Fruit fly (Drosophila melanogaster) whole organism, embryonic: Measurements from ENCODE around the gene CG7912.

ENCODE experiments used
- Adf1 ChIP-seq: fragments of 200-800 bp; sonication (Bioruptor generic); IDR thresholded peaks from 2 replicates; pipeline ENCODE4 v1.3.6; 2022; ENCODE audit warnings: missing biosample characterization, missing genetic modification characterization
- Atf6 ChIP-seq: fragments of 200-800 bp; sonication (Bioruptor generic); IDR thresholded peaks from 2 replicates; pipeline ENCODE4 v1.3.6; 2022; ENCODE audit warnings: missing biosample characterization, missing genetic modification characterization
- BEAF-32 ChIP-seq: fragments of 200-800 bp; sonication (Bioruptor generic); optimal IDR thresholded peaks from 3 replicates; lab custom pipeline; 2017; ENCODE audit warnings: missing biosample characterization, missing genetic modification characterization, mild to moderate bottlenecking, moderate library complexity, missing genetic modification reagents
- BtbVII ChIP-seq: fragments of 200-800 bp; sonication (Bioruptor generic); optimal IDR thresholded peaks from 3 replicates; lab custom pipeline; 2017; ENCODE audit warnings: missing biosample characterization, mild to moderate bottlenecking, missing genetic modification characterization
- C15 ChIP-seq: fragments of 200-800 bp; sonication (Bioruptor generic); IDR thresholded peaks from 3 replicates; pipeline ENCODE4 v1.3.6; 2022; ENCODE audit warnings: missing biosample characterization, missing genetic modification characterization
- CG10462 ChIP-seq: fragments of 200-800 bp; sonication (Bioruptor generic); optimal IDR thresholded peaks from 2 replicates; lab custom pipeline; 2016; ENCODE audit warnings: missing biosample characterization, missing genetic modification characterization
- CG11696 ChIP-seq: fragments of 200-800 bp; sonication (Bioruptor generic); IDR thresholded peaks from 2 replicates; pipeline ENCODE4 v1.3.6; 2022; ENCODE audit warnings: missing biosample characterization, missing genetic modification characterization
- CG12299 ChIP-seq: fragments of 200-800 bp; sonication (Bioruptor generic); optimal IDR thresholded peaks from 2 replicates; lab custom pipeline; 2018; ENCODE audit warnings: missing biosample characterization, mild to moderate bottlenecking, missing genetic modification characterization
- CG12659 ChIP-seq: fragments of 200-800 bp; sonication (Bioruptor generic); optimal IDR thresholded peaks from 3 replicates; lab custom pipeline; 2017; ENCODE audit warnings: mild to moderate bottlenecking, missing biosample characterization, missing genetic modification reagents, missing genetic modification characterization
- CG13296 ChIP-seq: fragments of 200-800 bp; sonication (Bioruptor generic); optimal IDR thresholded peaks from 3 replicates; lab custom pipeline; 2018; ENCODE audit warnings: missing biosample characterization, mild to moderate bottlenecking, missing genetic modification characterization
- CG1603 ChIP-seq: fragments of 200-800 bp; sonication (Bioruptor generic); optimal IDR thresholded peaks from 2 replicates; lab custom pipeline; 2019; ENCODE audit warnings: missing biosample characterization, mild to moderate bottlenecking, missing genetic modification characterization, moderate library complexity
- CG17328 ChIP-seq: fragments of 200-800 bp; sonication (Bioruptor generic); IDR thresholded peaks from 2 replicates; pipeline ENCODE4 v1.3.6; 2022; ENCODE audit warnings: missing biosample characterization, missing genetic modification characterization
- CG17361 ChIP-seq: fragments of 200-800 bp; sonication (Bioruptor generic); IDR thresholded peaks from 3 replicates; pipeline ENCODE4 v1.3.6; 2022; ENCODE audit warnings: missing biosample characterization, missing genetic modification characterization
- CG17802 ChIP-seq: fragments of 200-800 bp; sonication (Bioruptor generic); optimal IDR thresholded peaks from 2 replicates; lab custom pipeline; 2018; ENCODE audit warnings: missing biosample characterization, mild to moderate bottlenecking, missing genetic modification characterization, moderate library complexity
- CG18262 ChIP-seq: fragments of 200-800 bp; optimal IDR thresholded peaks from 3 replicates; lab custom pipeline; 2019; ENCODE audit warnings: missing biosample characterization, mild to moderate bottlenecking, missing genetic modification characterization, moderate library complexity
- CG2116 ChIP-seq: fragments of 200-800 bp; sonication (Bioruptor generic); optimal IDR thresholded peaks from 3 replicates; lab custom pipeline; 2018; ENCODE audit warnings: missing biosample characterization, mild to moderate bottlenecking, missing genetic modification characterization
- CG31441 ChIP-seq: fragments of 200-800 bp; sonication (Bioruptor generic); IDR thresholded peaks from 2 replicates; pipeline ENCODE4 v1.3.6; 2022; ENCODE audit warnings: missing biosample characterization, missing genetic modification characterization
- CG32767 ChIP-seq: fragments of 200-800 bp; sonication (Bioruptor generic); IDR thresholded peaks from 2 replicates; pipeline ENCODE4 v1.3.6; 2022; ENCODE audit warnings: missing biosample characterization, missing genetic modification characterization
- CG3838 ChIP-seq: fragments of 200-800 bp; sonication (Bioruptor generic); optimal IDR thresholded peaks from 3 replicates; lab custom pipeline; 2016; ENCODE audit warnings: missing biosample characterization, missing genetic modification characterization
- CG42726 ChIP-seq: fragments of 200-800 bp; sonication (Bioruptor generic); IDR thresholded peaks from 2 replicates; pipeline ENCODE4 v1.3.6; 2022; ENCODE audit warnings: missing biosample characterization, missing genetic modification characterization; ENCODE audit not compliant: partially characterized antibody
- CG8359 ChIP-seq: fragments of 200-800 bp; sonication (Bioruptor generic); optimal IDR thresholded peaks from 2 replicates; lab custom pipeline; 2017; ENCODE audit warnings: missing biosample characterization, mild to moderate bottlenecking, missing genetic modification characterization, borderline replicate concordance
- CG8944 ChIP-seq: fragments of 200-800 bp; sonication (Bioruptor generic); optimal IDR thresholded peaks from 3 replicates; lab custom pipeline; 2016; ENCODE audit warnings: missing biosample characterization, missing genetic modification characterization
- CG9609 ChIP-seq: fragments of 200-800 bp; sonication (Bioruptor generic); optimal IDR thresholded peaks from 3 replicates; lab custom pipeline; 2016; ENCODE audit warnings: missing biosample characterization, missing genetic modification characterization
- CG9797 ChIP-seq: fragments of 200-800 bp; sonication (Bioruptor generic); optimal IDR thresholded peaks from 3 replicates; lab custom pipeline; 2018; ENCODE audit warnings: missing biosample characterization, mild to moderate bottlenecking, missing genetic modification characterization
- Camta ChIP-seq: fragments of 200-800 bp; sonication (Bioruptor generic); optimal IDR thresholded peaks from 2 replicates; lab custom pipeline; 2016; ENCODE audit warnings: missing biosample characterization, missing genetic modification characterization
- ERR ChIP-seq: fragments of 200-800 bp; sonication (Bioruptor generic); optimal IDR thresholded peaks from 2 replicates; lab custom pipeline; 2016; ENCODE audit warnings: missing biosample characterization, missing genetic modification characterization
- Eip74EF ChIP-seq, 2 experiments: fragments of 200-800 bp in 1 of 2; fragments of >200 bp in 1 of 2; sonication (Bioruptor generic) in 1 of 2; optimal IDR thresholded peaks; 2 replicates each; lab custom pipeline; 2017 to 2019; ENCODE audit warnings: missing biosample characterization in 2 of 2, missing genetic modification characterization in 2 of 2, mild to moderate bottlenecking in 1 of 2, moderate library complexity in 1 of 2
- Ets65A ChIP-seq: fragments of 200-800 bp; sonication (Bioruptor generic); peaks from one replicate; lab custom pipeline; 2016; ENCODE audit warnings: missing biosample characterization, missing genetic modification characterization
- GATAe ChIP-seq: fragments of 200-800 bp; sonication (Bioruptor generic); conservative IDR thresholded peaks from 2 replicates; pipeline ENCODE4 v1.3.6; 2022; ENCODE audit warnings: missing biosample characterization, missing genetic modification characterization
- Hmx ChIP-seq: fragments of 200-800 bp; sonication (Bioruptor generic); optimal IDR thresholded peaks from 2 replicates; lab custom pipeline; 2016; ENCODE audit warnings: missing biosample characterization, missing genetic modification characterization
- Hr51 ChIP-seq, 2 experiments: fragments of 200-800 bp; sonication (Bioruptor generic); optimal IDR thresholded peaks; 2 replicates in 1 of 2; 3 replicates in 1 of 2; lab custom pipeline; 2016 to 2018; ENCODE audit warnings: missing biosample characterization in 2 of 2, missing genetic modification characterization in 2 of 2, mild to moderate bottlenecking in 1 of 2, moderate library complexity in 1 of 2
- Hsf ChIP-seq: fragments of 200-800 bp; sonication (Bioruptor generic); optimal IDR thresholded peaks from 3 replicates; lab custom pipeline; 2016; ENCODE audit warnings: missing biosample characterization, missing genetic modification characterization
- Myb ChIP-seq: fragments of 200-800 bp; sonication (Bioruptor generic); optimal IDR thresholded peaks from 2 replicates; lab custom pipeline; 2016; ENCODE audit warnings: missing biosample characterization, missing genetic modification characterization
- NFAT ChIP-seq: fragments of 200-800 bp; sonication (Bioruptor generic); IDR thresholded peaks from 2 replicates; pipeline ENCODE4 v1.3.6; 2022; ENCODE audit warnings: missing biosample characterization, missing genetic modification characterization
- PHDP ChIP-seq: fragments of 200-800 bp; sonication (Bioruptor generic); optimal IDR thresholded peaks from 3 replicates; lab custom pipeline; 2018; ENCODE audit warnings: missing biosample characterization, mild to moderate bottlenecking, missing genetic modification characterization, moderate library complexity
- Taf1 ChIP-seq: fragments of 200-800 bp; sonication (Bioruptor generic); IDR thresholded peaks from 2 replicates; pipeline ENCODE4 v1.3.6; 2022; ENCODE audit warnings: missing biosample characterization, missing genetic modification characterization
- ab ChIP-seq: fragments of 200-800 bp; sonication (Bioruptor generic); optimal IDR thresholded peaks from 2 replicates; lab custom pipeline; 2016; ENCODE audit warnings: missing biosample characterization, missing genetic modification characterization
- amos ChIP-seq: fragments of 200-800 bp; sonication (Bioruptor generic); IDR thresholded peaks from 2 replicates; pipeline ENCODE4 v1.3.6; 2022; ENCODE audit warnings: missing biosample characterization, missing genetic modification characterization; ENCODE audit not compliant: partially characterized antibody
- aop ChIP-seq: fragments of 200-800 bp; sonication (Bioruptor generic); IDR thresholded peaks from 2 replicates; pipeline ENCODE4 v1.3.6; 2022; ENCODE audit warnings: missing biosample characterization, missing genetic modification characterization
- ato ChIP-seq: fragments of 200-800 bp; sonication (Bioruptor generic); IDR thresholded peaks from 2 replicates; pipeline ENCODE4 v1.3.6; 2022; ENCODE audit warnings: missing biosample characterization, missing genetic modification characterization; ENCODE audit not compliant: partially characterized antibody
- crp ChIP-seq, 2 experiments: fragments of 200-800 bp; sonication (Bioruptor generic); optimal IDR thresholded peaks; 2 replicates in 1 of 2; 3 replicates in 1 of 2; lab custom pipeline; 2017; ENCODE audit warnings: missing biosample characterization in 2 of 2, missing genetic modification characterization in 2 of 2, mild to moderate bottlenecking in 1 of 2, moderate library complexity in 1 of 2
- danr ChIP-seq: fragments of 200-800 bp; sonication (Bioruptor generic); IDR thresholded peaks from 2 replicates; pipeline ENCODE4 v1.3.6; 2022; ENCODE audit warnings: missing biosample characterization, missing genetic modification characterization
- gro ChIP-seq: fragments of 200-800 bp; sonication (Bioruptor generic); optimal IDR thresholded peaks from 2 replicates; lab custom pipeline; 2016; ENCODE audit warnings: missing biosample characterization, missing genetic modification characterization
- klu ChIP-seq: fragments of 200-800 bp; sonication (Bioruptor generic); IDR thresholded peaks from 2 replicates; pipeline ENCODE4 v1.3.6; 2022; ENCODE audit warnings: missing biosample characterization, missing genetic modification characterization
- mld ChIP-seq: fragments of 200-800 bp; sonication (Bioruptor generic); IDR thresholded peaks from 3 replicates; pipeline ENCODE4 v1.3.6; 2022; ENCODE audit warnings: missing biosample characterization, missing genetic modification characterization; ENCODE audit not compliant: partially characterized antibody
- onecut ChIP-seq: fragments of 200-800 bp; sonication (Bioruptor generic); IDR thresholded peaks from 2 replicates; pipeline ENCODE4 v1.3.6; 2022; ENCODE audit warnings: missing biosample characterization, missing genetic modification characterization
- pros ChIP-seq: fragments of 200-800 bp; sonication (Bioruptor generic); optimal IDR thresholded peaks from 3 replicates; lab custom pipeline; 2019; ENCODE audit warnings: missing biosample characterization, mild to moderate bottlenecking, missing genetic modification characterization, moderate library complexity
- shn ChIP-seq: fragments of 200-800 bp; sonication (Bioruptor generic); optimal IDR thresholded peaks from 3 replicates; lab custom pipeline; 2016; ENCODE audit warnings: missing biosample characterization, missing genetic modification characterization
- slbo ChIP-seq: fragments of 200-800 bp; sonication (Bioruptor generic); IDR thresholded peaks from 2 replicates; pipeline ENCODE4 v1.3.6; 2022; ENCODE audit warnings: missing biosample characterization, missing genetic modification characterization
- tup ChIP-seq: fragments of 200-800 bp; sonication (Bioruptor generic); optimal IDR thresholded peaks from 2 replicates; lab custom pipeline; 2016; ENCODE audit warnings: missing biosample characterization, mild to moderate bottlenecking, missing genetic modification characterization, moderate library complexity
- wor ChIP-seq: fragments of 200-800 bp; sonication (Bioruptor generic); IDR thresholded peaks from 2 replicates; pipeline ENCODE4 v1.3.6; 2022; ENCODE audit warnings: missing biosample characterization, missing genetic modification characterization

Gene CG7912

dm6 chr3R:29978595-29978994 lies 30.4 kb downstream of the CG7912 start (continued):
- TF ChIP-seq Camta: no peak
- TF ChIP-seq ato (GFP tag; lab: Robert Waterston, UW): no peak
- no peak; the same call in 1 of the 2 replicates for TF ChIP-seq Taf1 (GFP tag; lab: Robert Waterston, UW)
- peak in 1 of 2 experiments; percentile 48 for TF ChIP-seq Hr51 (GFP tag; optimal IDR thresholded peaks at IDR 0.05; lab: Kevin White, UChicago)
- peak; percentile 10; the same call in 1 of the 2 replicates for TF ChIP-seq CG31441 (GFP tag; lab: Robert Waterston, UW)
- TF ChIP-seq CG13296 (GFP tag; lab: Kevin White, UChicago): no peak
- no peak for TF ChIP-seq CG2116
- no peak for TF ChIP-seq Eip74EF (GFP tag; optimal IDR thresholded peaks at IDR 0.05; lab: Kevin White, UChicago)
- TF ChIP-seq danr (GFP tag; lab: Robert Waterston, UW): 0 out of 2 replicates have a peak, but pooled peaks have one; percentile 27
- no peak for TF ChIP-seq NFAT (GFP tag; lab: Robert Waterston, UW)
- no peak for TF ChIP-seq crp (GFP tag; optimal IDR thresholded peaks at IDR 0.05; lab: Kevin White, UChicago)
- no peak for TF ChIP-seq CG9797 (GFP tag; lab: Kevin White, UChicago)
- no peak for TF ChIP-seq CG3838
- no peak for TF ChIP-seq wor
- no peak for TF ChIP-seq Hmx (GFP tag; lab: Kevin White, UChicago)
- TF ChIP-seq ab (GFP tag; lab: Kevin White, UChicago): no peak
- TF ChIP-seq Adf1 (GFP tag; lab: Robert Waterston, UW): no peak
- TF ChIP-seq gro: no peak
- TF ChIP-seq CG8359 (GFP tag; lab: Kevin White, UChicago): no peak
- no peak for TF ChIP-seq C15 (GFP tag; lab: Robert Waterston, UW)
- no peak for TF ChIP-seq CG9609 (GFP tag; lab: Kevin White, UChicago)
- no peak for TF ChIP-seq pros (GFP tag; lab: Kevin White, UChicago)
- TF ChIP-seq Myb (GFP tag; lab: Kevin White, UChicago): no peak
- TF ChIP-seq CG12659 (GFP tag; lab: Kevin White, UChicago): no peak
- TF ChIP-seq PHDP (tag; lab: Kevin White, UChicago): peak; percentile 29
- TF ChIP-seq Atf6 (GFP tag; lab: Robert Waterston, UW): no peak
- TF ChIP-seq aop (GFP tag; lab: Robert Waterston, UW): no peak
- no peak for TF ChIP-seq CG32767 (GFP tag; lab: Robert Waterston, UW)
- no peak for TF ChIP-seq CG11696 (GFP tag; lab: Robert Waterston, UW)
- TF ChIP-seq klu (GFP tag; lab: Robert Waterston, UW): no peak
- no peak for TF ChIP-seq CG17361 (GFP tag; lab: Robert Waterston, UW)
- no peak for TF ChIP-seq CG17802 (tag; lab: Kevin White, UChicago)
- TF ChIP-seq CG42726 (GFP tag; lab: Robert Waterston, UW): no peak
- no peak for TF ChIP-seq mld (GFP tag; lab: Robert Waterston, UW)
- TF ChIP-seq CG8944: no peak
- TF ChIP-seq amos (GFP tag; lab: Robert Waterston, UW): no peak
- no peak for TF ChIP-seq GATAe (GFP tag; lab: Robert Waterston, UW)
- no peak for TF ChIP-seq CG12299 (tag; lab: Kevin White, UChicago)
- no peak for TF ChIP-seq CG18262 (tag; lab: Kevin White, UChicago)
- TF ChIP-seq BtbVII (GFP tag; lab: Kevin White, UChicago): peak; percentile 11
- TF ChIP-seq CG17328 (GFP tag; lab: Robert Waterston, UW): no peak
- TF ChIP-seq shn (GFP tag; lab: Kevin White, UChicago): no peak
- no peak for TF ChIP-seq CG10462 (GFP tag; lab: Kevin White, UChicago)
- TF ChIP-seq Hsf: peak; percentile 4
- no peak for TF ChIP-seq Ets65A (GFP tag; lab: Kevin White, UChicago)
- TF ChIP-seq onecut (GFP tag; lab: Robert Waterston, UW): no peak
- TF ChIP-seq slbo (GFP tag; lab: Robert Waterston, UW): peak; percentile 59; the same call in 1 of the 2 replicates
- no peak for TF ChIP-seq ERR
- TF ChIP-seq CG1603 (tag; lab: Kevin White, UChicago): peak; percentile 41
- TF ChIP-seq tup (GFP tag; lab: Kevin White, UChicago): no peak
- TF ChIP-seq BEAF-32 (GFP tag; lab: Kevin White, UChicago): no peak
